Fruit fly (Drosophila melanogaster) whole organism, embryonic: ENCODE data around the gene CG11898.

Source experiments
- Atf6 ChIP-seq: fragments of 200-800 bp; sonication (Bioruptor generic); IDR thresholded peaks from 2 replicates; pipeline ENCODE4 v1.3.6; 2022; ENCODE audit warnings: missing biosample characterization, missing genetic modification characterization
- Bdp1 ChIP-seq: fragments of 200-800 bp; sonication (Bioruptor generic); optimal IDR thresholded peaks from 3 replicates; lab custom pipeline; 2016; ENCODE audit warnings: missing biosample characterization, missing genetic modification characterization
- CG1233 ChIP-seq: fragments of 200-800 bp; sonication (Bioruptor generic); optimal IDR thresholded peaks from 4 replicates; lab custom pipeline; 2018; ENCODE audit warnings: missing biosample characterization, mild to moderate bottlenecking, missing genetic modification characterization
- CG13123 ChIP-seq: fragments of 200-800 bp; sonication (Bioruptor generic); optimal IDR thresholded peaks from 2 replicates; lab custom pipeline; 2016; ENCODE audit warnings: missing biosample characterization, missing genetic modification characterization
- CG13296 ChIP-seq: fragments of 200-800 bp; sonication (Bioruptor generic); optimal IDR thresholded peaks from 3 replicates; lab custom pipeline; 2018; ENCODE audit warnings: missing biosample characterization, mild to moderate bottlenecking, missing genetic modification characterization
- CG17568 ChIP-seq: fragments of 200-800 bp; sonication (Bioruptor generic); optimal IDR thresholded peaks from 2 replicates; lab custom pipeline; 2018; ENCODE audit warnings: missing biosample characterization, mild to moderate bottlenecking, missing genetic modification characterization, moderate library complexity
- CG2116 ChIP-seq: fragments of 200-800 bp; sonication (Bioruptor generic); optimal IDR thresholded peaks from 3 replicates; lab custom pipeline; 2018; ENCODE audit warnings: missing biosample characterization, mild to moderate bottlenecking, missing genetic modification characterization
- CG2129 ChIP-seq: fragments of 200-800 bp; sonication (Bioruptor generic); IDR thresholded peaks from 2 replicates; pipeline ENCODE4 v1.3.6; 2022; ENCODE audit warnings: missing biosample characterization, missing genetic modification characterization; ENCODE audit not compliant: partially characterized antibody
- CG3726 ChIP-seq: fragments of 200-800 bp; sonication (Bioruptor generic); IDR thresholded peaks from 3 replicates; pipeline ENCODE4, ENCODE4 v1.3.6; 2022; ENCODE audit warnings: missing biosample characterization, missing genetic modification characterization
- CG3838 ChIP-seq: fragments of 200-800 bp; sonication (Bioruptor generic); optimal IDR thresholded peaks from 3 replicates; lab custom pipeline; 2016; ENCODE audit warnings: missing biosample characterization, missing genetic modification characterization
- CG4854 ChIP-seq: fragments of 200-800 bp; sonication (Bioruptor generic); optimal IDR thresholded peaks from 2 replicates; lab custom pipeline; 2016; ENCODE audit warnings: missing biosample characterization, missing genetic modification characterization, inconsistent platforms
- CG5245 ChIP-seq: fragments of 200-800 bp; sonication (Bioruptor generic); optimal IDR thresholded peaks from 3 replicates; lab custom pipeline; 2016; ENCODE audit warnings: missing biosample characterization, missing genetic modification characterization
- CG6175 ChIP-seq: fragments of 200-800 bp; sonication (Bioruptor generic); IDR thresholded peaks from 3 replicates; pipeline ENCODE4 v1.3.6; 2022; ENCODE audit warnings: missing biosample characterization, missing genetic modification characterization
- CG6272 ChIP-seq: fragments of 200-800 bp; sonication (Bioruptor generic); IDR thresholded peaks from 2 replicates; pipeline ENCODE4 v1.3.6; 2022; ENCODE audit warnings: missing biosample characterization, missing genetic modification characterization
- CG8359 ChIP-seq: fragments of 200-800 bp; sonication (Bioruptor generic); optimal IDR thresholded peaks from 2 replicates; lab custom pipeline; 2017; ENCODE audit warnings: missing biosample characterization, mild to moderate bottlenecking, missing genetic modification characterization, borderline replicate concordance
- Dll ChIP-seq: fragments of 200-800 bp; sonication (Bioruptor generic); IDR thresholded peaks from 4 replicates; pipeline ENCODE4 v1.3.6; 2022; ENCODE audit warnings: missing biosample characterization, missing genetic modification characterization; ENCODE audit not compliant: partially characterized antibody
- Dp ChIP-seq: fragments of 200-800 bp; sonication (Bioruptor generic); optimal IDR thresholded peaks from 2 replicates; lab custom pipeline; 2018; ENCODE audit warnings: missing biosample characterization, mild to moderate bottlenecking, missing genetic modification characterization, moderate library complexity
- Fer2 ChIP-seq: fragments of 200-800 bp; sonication (Bioruptor generic); optimal IDR thresholded peaks from 2 replicates; lab custom pipeline; 2018; ENCODE audit warnings: missing biosample characterization, mild to moderate bottlenecking, missing genetic modification characterization, moderate library complexity
- HLHmδ ChIP-seq: fragments of 200-800 bp; sonication (Bioruptor generic); optimal IDR thresholded peaks from 2 replicates; lab custom pipeline; 2018; ENCODE audit warnings: missing biosample characterization, mild to moderate bottlenecking, missing genetic modification characterization, moderate library complexity
- Hmx ChIP-seq: fragments of 200-800 bp; sonication (Bioruptor generic); optimal IDR thresholded peaks from 2 replicates; lab custom pipeline; 2016; ENCODE audit warnings: missing biosample characterization, missing genetic modification characterization
- Hr78 ChIP-seq, 2 experiments: fragments of 200-800 bp in 1 of 2; fragments of >200 bp in 1 of 2; sonication (Bioruptor generic) in 1 of 2; optimal IDR thresholded peaks; 2 replicates each; lab custom pipeline; 2017 to 2019; ENCODE audit warnings: missing biosample characterization in 2 of 2, missing genetic modification characterization in 2 of 2, mild to moderate bottlenecking in 1 of 2, moderate library complexity in 1 of 2
- Lim3 ChIP-seq: fragments of 200-800 bp; sonication (Bioruptor generic); IDR thresholded peaks from 2 replicates; pipeline ENCODE4 v1.3.6; 2022; ENCODE audit warnings: missing biosample characterization, missing genetic modification characterization
- Mes4 ChIP-seq: fragments of 200-800 bp; sonication (Bioruptor generic); optimal IDR thresholded peaks from 2 replicates; lab custom pipeline; 2016; ENCODE audit warnings: missing biosample characterization, missing genetic modification characterization
- Neu2 ChIP-seq: fragments of 200-800 bp; sonication (Bioruptor generic); optimal IDR thresholded peaks from 3 replicates; lab custom pipeline; 2016; ENCODE audit warnings: missing biosample characterization, missing genetic modification characterization, borderline replicate concordance
- Nf-YB ChIP-seq: fragments of 200-800 bp; sonication (Bioruptor generic); optimal IDR thresholded peaks from 3 replicates; lab custom pipeline; 2019; ENCODE audit warnings: missing biosample characterization, mild to moderate bottlenecking, missing genetic modification characterization, moderate library complexity
- NfI ChIP-seq: fragments of 200-800 bp; sonication (Bioruptor generic); optimal IDR thresholded peaks from 3 replicates; lab custom pipeline; 2018; ENCODE audit warnings: missing biosample characterization, mild to moderate bottlenecking, missing genetic modification characterization, moderate library complexity
- Oaz ChIP-seq: fragments of 200-800 bp; sonication (Bioruptor generic); IDR thresholded peaks from 2 replicates; pipeline ENCODE4 v1.3.6; 2022; ENCODE audit warnings: missing biosample characterization, missing genetic modification characterization
- Opbp ChIP-seq: fragments of 200-800 bp; sonication (Bioruptor generic); IDR thresholded peaks from 3 replicates; pipeline ENCODE4 v1.3.6; 2022; ENCODE audit warnings: missing biosample characterization, missing genetic modification characterization; ENCODE audit not compliant: partially characterized antibody
- ase ChIP-seq: fragments of 200-800 bp; sonication (Bioruptor generic); IDR thresholded peaks from 3 replicates; pipeline ENCODE4 v1.3.6; 2022; ENCODE audit warnings: missing biosample characterization, missing genetic modification characterization
- btn ChIP-seq: fragments of 200-800 bp; sonication (Bioruptor generic); optimal IDR thresholded peaks from 2 replicates; lab custom pipeline; 2016; ENCODE audit warnings: missing biosample characterization, missing genetic modification characterization
- cad ChIP-seq: fragments of >200 bp; optimal IDR thresholded peaks from 2 replicates; lab custom pipeline; 2017; ENCODE audit warnings: missing biosample characterization, missing genetic modification characterization
- chn ChIP-seq: fragments of 200-800 bp; sonication (Bioruptor generic); optimal IDR thresholded peaks from 2 replicates; lab custom pipeline; 2016; ENCODE audit warnings: missing biosample characterization, missing genetic modification characterization
- grn ChIP-seq: fragments of 200-800 bp; sonication (Bioruptor generic); optimal IDR thresholded peaks from 3 replicates; lab custom pipeline; 2017; ENCODE audit warnings: missing biosample characterization, missing genetic modification characterization
- hbn ChIP-seq: fragments of 200-800 bp; sonication (Bioruptor generic); IDR thresholded peaks from 2 replicates; pipeline ENCODE4 v1.3.6; 2022; ENCODE audit warnings: missing biosample characterization, missing genetic modification characterization; ENCODE audit not compliant: partially characterized antibody
- hth ChIP-seq: fragments of >200 bp; optimal IDR thresholded peaks from 2 replicates; lab custom pipeline; 2017; ENCODE audit warnings: inconsistent platforms
- jigr1 ChIP-seq: fragments of 200-800 bp; sonication (Bioruptor generic); IDR thresholded peaks from 3 replicates; pipeline ENCODE4 v1.3.6; 2022; ENCODE audit warnings: missing biosample characterization, missing genetic modification characterization
- klu ChIP-seq: fragments of 200-800 bp; sonication (Bioruptor generic); IDR thresholded peaks from 2 replicates; pipeline ENCODE4 v1.3.6; 2022; ENCODE audit warnings: missing biosample characterization, missing genetic modification characterization
- lbe ChIP-seq: fragments of 200-800 bp; sonication (Bioruptor generic); optimal IDR thresholded peaks from 2 replicates; lab custom pipeline; 2016; ENCODE audit warnings: missing biosample characterization, mild to moderate bottlenecking, missing genetic modification characterization
- nerfin-1 ChIP-seq: fragments of 200-800 bp; sonication (Bioruptor generic); optimal IDR thresholded peaks from 3 replicates; lab custom pipeline; 2019; ENCODE audit warnings: missing biosample characterization, mild to moderate bottlenecking, missing genetic modification characterization, moderate library complexity
- nmo ChIP-seq: fragments of 200-800 bp; sonication (Bioruptor generic); optimal IDR thresholded peaks from 2 replicates; lab custom pipeline; 2018; ENCODE audit warnings: missing biosample characterization, mild to moderate bottlenecking, missing genetic modification characterization, moderate library complexity
- odd ChIP-seq: fragments of 200-800 bp; sonication (Bioruptor generic); optimal IDR thresholded peaks from 2 replicates; lab custom pipeline; 2017; ENCODE audit warnings: missing biosample characterization, mild to moderate bottlenecking, missing genetic modification characterization
- pita ChIP-seq: fragments of 200-800 bp; sonication (Bioruptor generic); optimal IDR thresholded peaks from 2 replicates; lab custom pipeline; 2017; ENCODE audit warnings: missing biosample characterization, mild to moderate bottlenecking, missing genetic modification characterization
- sd ChIP-seq: fragments of 200-800 bp; sonication (Bioruptor generic); optimal IDR thresholded peaks from 3 replicates; lab custom pipeline; 2018; ENCODE audit warnings: missing biosample characterization, mild to moderate bottlenecking, missing genetic modification characterization, moderate library complexity
- slbo ChIP-seq: fragments of 200-800 bp; sonication (Bioruptor generic); IDR thresholded peaks from 2 replicates; pipeline ENCODE4 v1.3.6; 2022; ENCODE audit warnings: missing biosample characterization, missing genetic modification characterization
- sob ChIP-seq: fragments of 200-800 bp; sonication (Bioruptor generic); IDR thresholded peaks from 2 replicates; pipeline ENCODE4 v1.3.6; 2022; ENCODE audit warnings: missing biosample characterization, missing genetic modification characterization
- sqz ChIP-seq: fragments of 200-800 bp; sonication (Bioruptor generic); optimal IDR thresholded peaks from 3 replicates; lab custom pipeline; 2018; ENCODE audit warnings: missing biosample characterization, mild to moderate bottlenecking, missing genetic modification characterization
- stwl ChIP-seq: fragments of 200-800 bp; sonication (Bioruptor generic); optimal IDR thresholded peaks from 3 replicates; lab custom pipeline; 2018; ENCODE audit warnings: missing biosample characterization, mild to moderate bottlenecking, missing genetic modification characterization, moderate library complexity
- sug ChIP-seq: fragments of 200-800 bp; optimal IDR thresholded peaks from 2 replicates; lab custom pipeline; 2019; ENCODE audit warnings: missing biosample characterization, mild to moderate bottlenecking, missing genetic modification characterization, moderate library complexity
- tin ChIP-seq: fragments of 200-800 bp; sonication (Bioruptor generic); optimal IDR thresholded peaks from 3 replicates; lab custom pipeline; 2016; ENCODE audit warnings: missing biosample characterization, missing genetic modification characterization
- unpg ChIP-seq: fragments of 200-800 bp; sonication (Bioruptor generic); optimal IDR thresholded peaks from 3 replicates; lab custom pipeline; 2018; ENCODE audit warnings: missing biosample characterization, mild to moderate bottlenecking, missing genetic modification characterization, moderate library complexity
- zfh2 ChIP-seq: fragments of 200-800 bp; sonication (Bioruptor generic); optimal IDR thresholded peaks from 2 replicates; lab custom pipeline; 2016; ENCODE audit warnings: missing biosample characterization, missing genetic modification characterization

Gene CG11898

dm6 chr3R:29207996-29208395, 42.6 kb downstream of the CG11898 start (continued):
- TF ChIP-seq chn: peak; percentile 20
- TF ChIP-seq grn (GFP tag; lab: Kevin White, UChicago): no peak
- TF ChIP-seq Neu2 (GFP tag; lab: Kevin White, UChicago): no peak
- TF ChIP-seq CG8359: peak; percentile 36
- peak; percentile 9 for TF ChIP-seq sd (tag; lab: Kevin White, UChicago)
- TF ChIP-seq tin (GFP tag; lab: Kevin White, UChicago): peak; percentile 66
- peak; percentile 52 for TF ChIP-seq sqz (GFP tag; lab: Kevin White, UChicago)
- 0 out of 3 replicates have a peak, but pooled peaks have one; percentile 18 for TF ChIP-seq ase
- peak; percentile 16 for TF ChIP-seq CG13296 (GFP tag; lab: Kevin White, UChicago)
- peak; percentile 52 for TF ChIP-seq nerfin-1 (tag; lab: Kevin White, UChicago)
- no peak for TF ChIP-seq cad (GFP tag; lab: Kevin White, UChicago)
- TF ChIP-seq Nf-YB (GFP tag; lab: Kevin White, UChicago): peak; percentile 27
- TF ChIP-seq Dp (GFP tag; lab: Kevin White, UChicago): no peak
- peak; percentile 88 for TF ChIP-seq unpg (GFP tag; lab: Kevin White, UChicago)
- TF ChIP-seq zfh2: peak; percentile 0
- peak; percentile 39 for TF ChIP-seq CG5245 (GFP tag; lab: Kevin White, UChicago)
- TF ChIP-seq stwl: peak; percentile 4
- TF ChIP-seq CG6272 (GFP tag; lab: Robert Waterston, UW): no peak
- TF ChIP-seq CG6175 (GFP tag; lab: Robert Waterston, UW): no peak; the same call in 2 of the 3 replicates
- peak; percentile 53 for TF ChIP-seq CG17568 (GFP tag; lab: Kevin White, UChicago)
- peak; percentile 32 for TF ChIP-seq CG13123 (GFP tag; lab: Kevin White, UChicago)
- TF ChIP-seq jigr1 (GFP tag; lab: Robert Waterston, UW): no peak
- peak; percentile 76 for TF ChIP-seq nmo (GFP tag; lab: Kevin White, UChicago)
- peak; percentile 67 for TF ChIP-seq odd (GFP tag; lab: Kevin White, UChicago)
- TF ChIP-seq Lim3 (GFP tag; lab: Robert Waterston, UW): 0 out of 2 replicates have a peak, but pooled peaks have one; percentile 18
- no peak for TF ChIP-seq HLHmδ
- peak; percentile 61 for TF ChIP-seq NfI
- peak in 1 of 2 experiments; percentile 36 for TF ChIP-seq Hr78 (GFP tag; optimal IDR thresholded peaks at IDR 0.05; lab: Kevin White, UChicago)
- no peak for TF ChIP-seq Atf6 (GFP tag; lab: Robert Waterston, UW)
- TF ChIP-seq btn (GFP tag; lab: Kevin White, UChicago): no peak
- TF ChIP-seq Oaz: peak; percentile 36; the same call in 1 of the 2 replicates
- peak; percentile 54 for TF ChIP-seq CG1233
- TF ChIP-seq CG3726 (GFP tag; lab: Robert Waterston, UW): peak; percentile 53; the same call in 1 of the 3 replicates
- TF ChIP-seq Mes4 (GFP tag; lab: Kevin White, UChicago): no peak
- peak; percentile 39 for TF ChIP-seq CG3838
- no peak for TF ChIP-seq Hmx (GFP tag; lab: Kevin White, UChicago)
- TF ChIP-seq hbn (GFP tag; lab: Robert Waterston, UW): no peak
- TF ChIP-seq Opbp (GFP tag; lab: Robert Waterston, UW): no peak
- TF ChIP-seq CG2116 (GFP tag; lab: Kevin White, UChicago): peak; percentile 3
- TF ChIP-seq pita (GFP tag; lab: Kevin White, UChicago): no peak
- no peak for TF ChIP-seq sug
- TF ChIP-seq Fer2 (tag; lab: Kevin White, UChicago): no peak
- peak; percentile 29 for TF ChIP-seq Bdp1 (GFP tag; lab: Kevin White, UChicago)
- peak; percentile 34 for TF ChIP-seq slbo
- no peak for TF ChIP-seq CG2129 (GFP tag; lab: Robert Waterston, UW)
- no peak for TF ChIP-seq Dll (GFP tag; lab: Robert Waterston, UW)
- TF ChIP-seq CG4854 (GFP tag; lab: Kevin White, UChicago): peak; percentile 10
- no peak for TF ChIP-seq klu (GFP tag; lab: Robert Waterston, UW)
- no peak for TF ChIP-seq lbe (GFP tag; lab: Kevin White, UChicago)
- TF ChIP-seq sob (GFP tag; lab: Robert Waterston, UW): no peak; the same call in 1 of the 2 replicates
- no peak for TF ChIP-seq hth
